Worm (Caenorhabditis elegans) whole organism, L4 larva: ENCODE results near the gene mesp-1.
A peak's percentile ranks its signal among the peaks of the same experiment; 100 is the strongest.

Source experiments
- F26F4.8 ChIP-seq: fragments of 200-800 bp; sonication (Bioruptor generic); conservative IDR thresholded peaks from 2 replicates; pipeline ENCODE4 v1.3.6; 2022; ENCODE audit warnings: missing genetic modification characterization, missing compliant biosample characterization
- F44E2.7 ChIP-seq: fragments of 200-800 bp; sonication (Bioruptor generic); IDR thresholded peaks from 2 replicates; pipeline ENCODE4 v2.1.2; 2022; ENCODE audit warnings: missing genetic modification characterization, missing compliant biosample characterization
- ctbp-1 ChIP-seq: fragments of 200-800 bp; sonication (Bioruptor generic); IDR thresholded peaks from 2 replicates; pipeline ENCODE4 v1.3.6; 2022; ENCODE audit warnings: missing genetic modification reagents, missing genetic modification characterization, missing compliant biosample characterization
- egl-27 ChIP-seq: sonication (generic microtip); optimal IDR thresholded peaks from 3 replicates; lab custom pipeline; 2017; ENCODE audit warnings: missing biosample characterization, missing genetic modification reagents, missing genetic modification characterization
- fos-1 ChIP-seq: fragments of 150-350 bp; optimal IDR thresholded peaks from 2 replicates; lab custom pipeline; 2014; ENCODE audit warnings: missing biosample characterization, missing genetic modification characterization
- gei-8 ChIP-seq: fragments of 200-800 bp; sonication (Bioruptor generic); optimal IDR thresholded peaks from 2 replicates; lab custom pipeline; 2018; ENCODE audit warnings: mild to moderate bottlenecking, missing genetic modification characterization, missing compliant biosample characterization
- lin-13 ChIP-seq: fragments of 150-350 bp; optimal IDR thresholded peaks from 2 replicates; lab custom pipeline; 2014; ENCODE audit warnings: missing biosample characterization, missing genetic modification reagents, missing genetic modification characterization
- madf-9 ChIP-seq: fragments of 200-800 bp; sonication (Bioruptor generic); conservative IDR thresholded peaks from 2 replicates; pipeline ENCODE4 v1.3.6; 2022; ENCODE audit warnings: missing genetic modification reagents, missing genetic modification characterization, missing compliant biosample characterization
- tra-1 ChIP-seq: fragments of 200-800 bp; sonication (Bioruptor generic); IDR thresholded peaks from 2 replicates; pipeline ENCODE4 v1.3.6; 2022; ENCODE audit warnings: missing genetic modification reagents, missing genetic modification characterization, missing compliant biosample characterization
- unc-39 ChIP-seq: sonication (generic microtip); optimal IDR thresholded peaks from 2 replicates; lab custom pipeline; 2017; ENCODE audit warnings: missing biosample characterization, missing genetic modification characterization
- unc-62 ChIP-seq, 3 experiments: fragments of 150-350 bp in 1 of 3; sonication (generic microtip); optimal IDR thresholded peaks in 2 of 3; peaks in 1 of 3; 1 replicate in 1 of 3; 2 replicates in 2 of 3; lab custom pipeline; 2014 to 2017; ENCODE audit warnings: missing biosample characterization in 3 of 3, missing genetic modification characterization in 3 of 3, missing genetic modification reagents in 3 of 3, missing genotype in 1 of 3

The mesp-1 gene

DNA sequence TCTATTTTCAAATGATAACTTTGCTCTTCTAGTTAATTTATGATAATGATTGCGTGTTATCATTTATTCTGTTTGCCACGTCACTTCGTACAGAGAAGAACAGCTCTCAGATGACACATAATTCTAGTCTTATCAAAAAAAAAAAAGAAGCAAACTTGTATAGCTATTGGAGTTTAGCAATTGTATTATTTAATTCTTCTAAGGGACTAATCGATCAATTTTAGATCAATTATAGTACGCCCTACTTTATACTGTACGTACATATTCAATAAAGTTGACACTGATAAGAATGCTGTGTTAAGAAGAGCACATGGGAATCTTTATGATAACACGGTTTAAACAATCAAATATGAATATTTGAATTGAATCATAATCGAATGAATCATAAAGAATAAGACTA is 43.2 kb downstream of the mesp-1 start (continued):
- no peak for TF ChIP-seq F44E2.7 (GFP tag; lab: Robert Waterston, UW)
- TF ChIP-seq unc-62 (GFP tag; optimal IDR thresholded peaks at IDR 0.05 in 1 of 2; lab: Kevin White, UChicago) = no peak
- no peak for TF ChIP-seq unc-62 (tag; optimal IDR thresholded peaks at IDR 0.05; lab: Kevin White, UChicago)
- peak; percentile 20 for TF ChIP-seq fos-1 (tag; lab: Kevin White, UChicago)
- TF ChIP-seq ctbp-1 (GFP tag; lab: Robert Waterston, UW) = no peak
- no peak for TF ChIP-seq madf-9
- TF ChIP-seq unc-39 (tag; lab: Kevin White, UChicago) = no peak
- no peak for TF ChIP-seq gei-8 (GFP tag; lab: Kevin White, UChicago)
- TF ChIP-seq F26F4.8 (GFP tag; lab: Robert Waterston, UW) = no peak
- TF ChIP-seq tra-1 (GFP tag; lab: Robert Waterston, UW) = no peak
- TF ChIP-seq lin-13 (GFP tag; lab: Kevin White, UChicago) = no peak
- no peak for TF ChIP-seq egl-27 (tag; lab: Kevin White, UChicago)
